Fruit fly (Drosophila melanogaster) whole organism, embryonic: ENCODE measurements around the gene CG6163.

Experiments
- Bdp1 ChIP-seq: fragments of 200-800 bp; sonication (Bioruptor generic); optimal IDR thresholded peaks from 3 replicates; lab custom pipeline; 2016; ENCODE audit warnings: missing biosample characterization, missing genetic modification characterization
- Bgb ChIP-seq: fragments of 200-800 bp; sonication (Bioruptor generic); IDR thresholded peaks from 2 replicates; pipeline ENCODE4 v1.3.6; 2022; ENCODE audit warnings: missing biosample characterization, missing genetic modification characterization; ENCODE audit not compliant: partially characterized antibody
- CG1024 ChIP-seq: fragments of 200-800 bp; sonication (Bioruptor generic); IDR thresholded peaks from 2 replicates; pipeline ENCODE4 v1.3.6; 2022; ENCODE audit warnings: missing biosample characterization, missing genetic modification characterization
- CG10267 ChIP-seq: fragments of 200-800 bp; sonication (Bioruptor generic); optimal IDR thresholded peaks from 2 replicates; lab custom pipeline; 2018; ENCODE audit warnings: missing biosample characterization, mild to moderate bottlenecking, missing genetic modification characterization, moderate library complexity
- CG11398 ChIP-seq: fragments of 200-800 bp; sonication (Bioruptor generic); optimal IDR thresholded peaks from 2 replicates; lab custom pipeline; 2016; ENCODE audit warnings: missing biosample characterization, missing genetic modification characterization
- CG12299 ChIP-seq: fragments of 200-800 bp; sonication (Bioruptor generic); optimal IDR thresholded peaks from 2 replicates; lab custom pipeline; 2018; ENCODE audit warnings: missing biosample characterization, mild to moderate bottlenecking, missing genetic modification characterization
- CG13894 ChIP-seq: fragments of 200-800 bp; sonication (Bioruptor generic); optimal IDR thresholded peaks from 3 replicates; lab custom pipeline; 2018; ENCODE audit warnings: missing biosample characterization, mild to moderate bottlenecking, missing genetic modification characterization, moderate library complexity
- CG16813 ChIP-seq: fragments of 200-800 bp; sonication (Bioruptor generic); IDR thresholded peaks from 3 replicates; pipeline ENCODE4 v1.3.6; 2022; ENCODE audit warnings: missing biosample characterization, missing genetic modification characterization; ENCODE audit not compliant: partially characterized antibody
- CG16815 ChIP-seq: fragments of 200-800 bp; sonication (Bioruptor generic); optimal IDR thresholded peaks from 3 replicates; lab custom pipeline; 2017; ENCODE audit warnings: missing biosample characterization, mild to moderate bottlenecking, missing genetic modification characterization
- CG17186 ChIP-seq: fragments of 200-800 bp; sonication (Bioruptor generic); optimal IDR thresholded peaks from 3 replicates; lab custom pipeline; 2017; ENCODE audit warnings: missing biosample characterization, missing genetic modification reagents, missing genetic modification characterization
- CG17912 ChIP-seq: fragments of 200-800 bp; sonication (Bioruptor generic); optimal IDR thresholded peaks from 2 replicates; lab custom pipeline; 2018; ENCODE audit warnings: missing biosample characterization, mild to moderate bottlenecking, missing genetic modification characterization
- CG18619 ChIP-seq: fragments of 200-800 bp; sonication (Bioruptor generic); optimal IDR thresholded peaks from 3 replicates; lab custom pipeline; 2017; ENCODE audit warnings: missing biosample characterization, mild to moderate bottlenecking, missing genetic modification characterization
- CG2875 ChIP-seq: fragments of 200-800 bp; sonication (Bioruptor generic); optimal IDR thresholded peaks from 2 replicates; lab custom pipeline; 2017; ENCODE audit warnings: missing biosample characterization, mild to moderate bottlenecking, missing genetic modification characterization, missing genetic modification reagents
- CG3065 ChIP-seq: fragments of 200-800 bp; sonication (Bioruptor generic); optimal IDR thresholded peaks from 2 replicates; lab custom pipeline; 2016; ENCODE audit warnings: missing biosample characterization, missing genetic modification characterization
- CG31388 ChIP-seq: fragments of 200-800 bp; sonication (Bioruptor generic); optimal IDR thresholded peaks from 2 replicates; lab custom pipeline; 2016; ENCODE audit warnings: missing biosample characterization, missing genetic modification characterization
- CG3163 ChIP-seq: fragments of 200-800 bp; sonication (Bioruptor generic); optimal IDR thresholded peaks from 3 replicates; lab custom pipeline; 2016; ENCODE audit warnings: missing biosample characterization, missing genetic modification characterization
- CG32767 ChIP-seq: fragments of 200-800 bp; sonication (Bioruptor generic); IDR thresholded peaks from 2 replicates; pipeline ENCODE4 v1.3.6; 2022; ENCODE audit warnings: missing biosample characterization, missing genetic modification characterization
- CG4282 ChIP-seq: fragments of 200-800 bp; sonication (Bioruptor generic); optimal IDR thresholded peaks from 2 replicates; lab custom pipeline; 2016; ENCODE audit warnings: missing biosample characterization, missing genetic modification characterization
- CG4730 ChIP-seq: fragments of 200-800 bp; sonication (Bioruptor generic); IDR thresholded peaks from 2 replicates; pipeline ENCODE4 v1.3.6; 2022; ENCODE audit warnings: missing biosample characterization, missing genetic modification characterization
- Camta ChIP-seq: fragments of 200-800 bp; sonication (Bioruptor generic); optimal IDR thresholded peaks from 2 replicates; lab custom pipeline; 2016; ENCODE audit warnings: missing biosample characterization, missing genetic modification characterization
- CkIIα-i1 ChIP-seq: fragments of 200-800 bp; sonication (Bioruptor generic); IDR thresholded peaks from 2 replicates; pipeline ENCODE4 v1.3.6; 2022; ENCODE audit warnings: missing biosample characterization, missing genetic modification characterization
- Doc3 ChIP-seq: fragments of 200-800 bp; sonication (Bioruptor generic); IDR thresholded peaks from 3 replicates; pipeline ENCODE4 v1.3.6; 2022; ENCODE audit warnings: missing biosample characterization, missing genetic modification characterization; ENCODE audit not compliant: partially characterized antibody
- E2f2 ChIP-seq: fragments of 200-800 bp; sonication (Bioruptor generic); IDR thresholded peaks from 2 replicates; pipeline ENCODE4 v1.3.6; 2022; ENCODE audit warnings: missing biosample characterization, missing genetic modification characterization
- Fer3 ChIP-seq: fragments of 200-800 bp; sonication (Bioruptor generic); optimal IDR thresholded peaks from 2 replicates; lab custom pipeline; 2018; ENCODE audit warnings: missing biosample characterization, mild to moderate bottlenecking, missing genetic modification characterization, moderate library complexity
- H2.0 ChIP-seq: fragments of 200-800 bp; sonication (Bioruptor generic); IDR thresholded peaks from 2 replicates; pipeline ENCODE4 v1.3.6; 2022; ENCODE audit warnings: missing biosample characterization, missing genetic modification characterization
- HLHmδ ChIP-seq: fragments of 200-800 bp; sonication (Bioruptor generic); optimal IDR thresholded peaks from 2 replicates; lab custom pipeline; 2018; ENCODE audit warnings: missing biosample characterization, mild to moderate bottlenecking, missing genetic modification characterization, moderate library complexity
- Mrtf ChIP-seq: fragments of 200-800 bp; sonication (Bioruptor generic); IDR thresholded peaks from 3 replicates; pipeline ENCODE4 v1.3.6; 2022; ENCODE audit warnings: missing biosample characterization, missing genetic modification characterization
- NFAT ChIP-seq: fragments of 200-800 bp; sonication (Bioruptor generic); IDR thresholded peaks from 2 replicates; pipeline ENCODE4 v1.3.6; 2022; ENCODE audit warnings: missing biosample characterization, missing genetic modification characterization
- Pdp1 ChIP-seq, 2 experiments: fragments of 200-800 bp; sonication (Bioruptor generic); optimal IDR thresholded peaks; 3 replicates each; lab custom pipeline; 2016; ENCODE audit warnings: missing biosample characterization in 2 of 2, missing genetic modification characterization in 2 of 2, mild to moderate bottlenecking in 1 of 2, moderate library complexity in 1 of 2
- Rx ChIP-seq: fragments of 200-800 bp; sonication (Bioruptor generic); IDR thresholded peaks from 2 replicates; pipeline ENCODE4 v1.3.6; 2022; ENCODE audit warnings: missing biosample characterization, missing genetic modification characterization
- Xrp1 ChIP-seq: fragments of 200-800 bp; sonication (Bioruptor generic); IDR thresholded peaks from 2 replicates; pipeline ENCODE4 v1.3.6; 2022; ENCODE audit warnings: missing biosample characterization, missing genetic modification characterization
- ap ChIP-seq: fragments of 200-800 bp; sonication (Bioruptor generic); IDR thresholded peaks from 2 replicates; pipeline ENCODE4 v1.3.6; 2022; ENCODE audit warnings: missing biosample characterization, missing genetic modification characterization
- ash1 ChIP-seq: fragments of 200-800 bp; sonication (Bioruptor generic); optimal IDR thresholded peaks from 2 replicates; lab custom pipeline; 2018; ENCODE audit warnings: missing biosample characterization, mild to moderate bottlenecking, missing genetic modification characterization
- bowl ChIP-seq: fragments of 200-800 bp; sonication (Bioruptor generic); IDR thresholded peaks from 2 replicates; pipeline ENCODE4 v1.3.6; 2022; ENCODE audit warnings: missing biosample characterization, missing genetic modification characterization
- esg ChIP-seq: fragments of 200-800 bp; sonication (Bioruptor generic); conservative IDR thresholded peaks from 2 replicates; pipeline ENCODE4 v1.3.6; 2022; ENCODE audit warnings: missing biosample characterization, missing genetic modification characterization
- ewg ChIP-seq: fragments of 200-800 bp; sonication (Bioruptor generic); optimal IDR thresholded peaks from 3 replicates; lab custom pipeline; 2017; ENCODE audit warnings: mild to moderate bottlenecking, missing biosample characterization, missing genetic modification reagents, missing genetic modification characterization
- fu2 ChIP-seq: fragments of 200-800 bp; sonication (Bioruptor generic); optimal IDR thresholded peaks from 2 replicates; lab custom pipeline; 2016; ENCODE audit warnings: missing biosample characterization, missing genetic modification characterization
- gcm2 ChIP-seq: fragments of 200-800 bp; sonication (Bioruptor generic); optimal IDR thresholded peaks from 2 replicates; lab custom pipeline; 2016; ENCODE audit warnings: missing biosample characterization, missing genetic modification characterization
- gro ChIP-seq: fragments of 200-800 bp; sonication (Bioruptor generic); optimal IDR thresholded peaks from 2 replicates; lab custom pipeline; 2016; ENCODE audit warnings: missing biosample characterization, missing genetic modification characterization
- gsb-n ChIP-seq: fragments of 200-800 bp; sonication (Bioruptor generic); optimal IDR thresholded peaks from 3 replicates; lab custom pipeline; 2018; ENCODE audit warnings: missing biosample characterization, mild to moderate bottlenecking, missing genetic modification characterization
- nau ChIP-seq: fragments of 200-800 bp; sonication (Bioruptor generic); optimal IDR thresholded peaks from 3 replicates; lab custom pipeline; 2017; ENCODE audit warnings: missing biosample characterization, mild to moderate bottlenecking, missing genetic modification characterization, missing genetic modification reagents
- otp ChIP-seq: fragments of 200-800 bp; sonication (Bioruptor generic); IDR thresholded peaks from 3 replicates; pipeline ENCODE4, ENCODE4 v1.3.6; 2022; ENCODE audit warnings: missing biosample characterization, missing genetic modification characterization
- pfk ChIP-seq: fragments of 200-800 bp; sonication (Bioruptor generic); optimal IDR thresholded peaks from 2 replicates; lab custom pipeline; 2018; ENCODE audit warnings: missing biosample characterization, mild to moderate bottlenecking, missing genetic modification characterization, moderate library complexity
- pum ChIP-seq: fragments of 200-800 bp; sonication (Bioruptor generic); optimal IDR thresholded peaks from 2 replicates; lab custom pipeline; 2016; ENCODE audit warnings: missing biosample characterization, missing genetic modification characterization
- stc ChIP-seq: fragments of 200-800 bp; sonication (Bioruptor generic); IDR thresholded peaks from 2 replicates; pipeline ENCODE4 v1.3.6; 2022; ENCODE audit warnings: missing biosample characterization, missing genetic modification characterization
- toy ChIP-seq: fragments of 200-800 bp; sonication (Bioruptor generic); IDR thresholded peaks from 2 replicates; pipeline ENCODE4 v1.3.6; 2022; ENCODE audit warnings: missing biosample characterization, missing genetic modification characterization
- wdn ChIP-seq: fragments of 200-800 bp; sonication (Bioruptor generic); IDR thresholded peaks from 2 replicates; pipeline ENCODE4 v1.3.6; 2022; ENCODE audit warnings: missing biosample characterization, missing genetic modification characterization
- wek ChIP-seq: fragments of 200-800 bp; sonication (Bioruptor generic); optimal IDR thresholded peaks from 3 replicates; lab custom pipeline; 2018; ENCODE audit warnings: missing biosample characterization, mild to moderate bottlenecking, missing genetic modification characterization, moderate library complexity
- zen ChIP-seq: fragments of 200-800 bp; sonication (Bioruptor generic); optimal IDR thresholded peaks from 3 replicates; lab custom pipeline; 2018; ENCODE audit warnings: missing biosample characterization, mild to moderate bottlenecking, missing genetic modification characterization, moderate library complexity

CG6163 gene

DNA sequence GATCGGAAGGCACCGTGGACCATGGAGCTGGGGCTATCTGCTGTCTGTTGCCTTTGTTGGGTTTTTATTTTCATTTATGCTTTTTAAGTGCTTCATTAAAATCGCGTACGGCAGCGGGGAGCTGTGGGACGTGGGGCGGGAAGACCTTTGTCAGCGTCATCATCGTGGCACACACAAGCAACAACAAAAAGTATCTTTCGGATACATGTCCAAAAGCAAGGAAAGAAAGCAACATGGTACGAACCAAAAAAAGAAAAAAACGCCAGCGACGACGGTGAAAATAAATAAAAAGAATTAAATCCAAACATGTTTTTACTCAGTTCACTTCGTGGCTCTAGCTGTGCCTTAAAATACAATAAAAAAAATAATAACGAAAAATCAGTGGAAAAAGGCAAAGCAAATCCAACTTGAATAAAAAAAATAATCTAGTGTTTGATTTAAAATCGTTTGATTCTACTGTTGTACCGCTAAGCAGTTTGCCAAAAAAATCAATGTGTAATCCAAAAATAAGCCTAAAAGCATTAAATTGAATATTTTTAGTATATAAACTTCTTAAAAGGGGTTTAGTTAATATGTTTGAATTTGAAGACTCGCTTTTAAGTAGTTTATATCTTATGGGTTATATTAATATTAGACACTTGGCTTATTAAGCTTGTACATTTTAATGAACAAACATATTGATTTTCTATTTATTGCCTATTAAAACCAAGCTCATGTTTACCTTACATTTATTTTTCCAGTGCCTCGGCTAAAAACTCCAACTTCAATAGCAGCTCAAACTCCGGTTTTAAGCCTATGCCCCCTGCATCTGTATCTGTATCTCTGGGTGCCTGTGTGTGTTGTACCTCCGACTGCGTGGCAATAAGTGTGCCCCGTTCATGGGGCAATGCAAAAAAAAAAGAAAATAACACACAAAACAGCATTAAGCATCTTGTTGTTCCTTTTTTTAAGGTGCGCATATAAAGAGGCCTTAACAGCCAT, 3.9 kb upstream of the CG6163 start (continued):
- TF ChIP-seq CG17912 (no peak), zen (no peak), Doc3 (no peak), HLHmδ (GFP tag; lab: Kevin White, UChicago) (no peak), Pdp1 (GFP tag; optimal IDR thresholded peaks at IDR 0.05; lab: Kevin White, UChicago) (no peak), E2f2 (GFP tag; lab: Robert Waterston, UW) (0 out of 2 replicates have a peak, but pooled peaks have one; percentile 9), CG11398 (GFP tag; lab: Kevin White, UChicago) (no peak), CG17186 (no peak), otp (0 out of 3 replicates have a peak, but pooled peaks have one; percentile 8), CG3065 (GFP tag; lab: Kevin White, UChicago) (no peak), gro (GFP tag; lab: Kevin White, UChicago) (no peak), pum (no peak), toy (GFP tag; lab: Robert Waterston, UW) (no peak), wek (no peak), NFAT (GFP tag; lab: Robert Waterston, UW) (no peak), CG32767 (no peak), wdn (GFP tag; lab: Robert Waterston, UW) (no peak), Camta (GFP tag; lab: Kevin White, UChicago) (no peak), fu2 (no peak), ash1 (GFP tag; lab: Kevin White, UChicago) (no peak), CkIIα-i1 (no peak), gcm2 (no peak), Mrtf (GFP tag; lab: Robert Waterston, UW) (no peak), bowl (GFP tag; lab: Robert Waterston, UW) (no peak), gsb-n (peak; percentile 47), ap (GFP tag; lab: Robert Waterston, UW) (no peak), CG4730 (no peak), CG16815 (GFP tag; lab: Kevin White, UChicago) (no peak), CG31388 (GFP tag; lab: Kevin White, UChicago) (no peak), H2.0 (no peak), Bdp1 (GFP tag; lab: Kevin White, UChicago) (no peak), pfk (GFP tag; lab: Kevin White, UChicago) (no peak), CG13894 (tag; lab: Kevin White, UChicago) (no peak), CG16813 (no peak), Fer3 (tag; lab: Kevin White, UChicago) (no peak), CG1024 (no peak), Rx (GFP tag; lab: Robert Waterston, UW) (no peak), CG12299 (tag; lab: Kevin White, UChicago) (no peak), Xrp1 (GFP tag; lab: Robert Waterston, UW) (no peak), esg (no peak), stc (GFP tag; lab: Robert Waterston, UW) (0 out of 2 replicates have a peak, but pooled peaks have one; percentile 41), CG2875 (GFP tag; lab: Kevin White, UChicago) (no peak), ewg (no peak), nau (GFP tag; lab: Kevin White, UChicago) (no peak), CG10267 (tag; lab: Kevin White, UChicago) (peak; percentile 6), CG4282 (no peak), Bgb (GFP tag; lab: Robert Waterston, UW) (no peak), CG3163 (GFP tag; lab: Kevin White, UChicago) (no peak), CG18619 (GFP tag; lab: Kevin White, UChicago) (no peak)
